Worm (Caenorhabditis elegans): ENCODE data around the gene T13C2.2.

The T13C2.2 gene

ce11 chrII:6847917-6848379 lies 56.0 kb downstream of the T13C2.2 start, which contains the start of gene tbc-6 (continued):
- TF ChIP-seq Y75B8A.6 (GFP tag; IDR thresholded peaks at IDR 0.05) (no peak), lsy-2 (tag; optimal IDR thresholded peaks at IDR 0.05) (peak; percentile 55 to 56), dmd-8 (GFP tag; IDR thresholded peaks at IDR 0.05) (no peak), mdt-29 (GFP tag; IDR thresholded peaks at IDR 0.05) (no peak), aha-1 (tag) (peak; percentile 74), unc-130 (GFP tag; optimal IDR thresholded peaks at IDR 0.05) (no peak), ceh-20 (GFP tag; IDR thresholded peaks at IDR 0.05) (0 out of 2 replicates have a peak, but pooled peaks have one; percentile 44), jun-1 (tag; optimal IDR thresholded peaks at IDR 0.05) (no peak), unc-62 (GFP tag; optimal IDR thresholded peaks at IDR 0.05 in 1 of 2) (peak in 1 of 2 experiments; percentile 84), unc-62 (tag; optimal IDR thresholded peaks at IDR 0.05) (no peak), daf-8 (GFP tag; IDR thresholded peaks at IDR 0.05) (no peak), mxl-3 (GFP tag; optimal IDR thresholded peaks at IDR 0.05) (peak; percentile 71), hlh-30 (tag; optimal IDR thresholded peaks at IDR 0.05; ENCODE audit: insufficient read depth) (peak; percentile 40), lin-13 (GFP tag; optimal IDR thresholded peaks at IDR 0.05) (no peak), nhr-25 (tag; optimal IDR thresholded peaks at IDR 0.05; ENCODE audit: borderline replicate concordance, insufficient read depth) (no peak), gei-8 (GFP tag; optimal IDR thresholded peaks at IDR 0.05) (no peak), ztf-7 (tag; optimal IDR thresholded peaks at IDR 0.05) (no peak), dve-1 (tag; optimal IDR thresholded peaks at IDR 0.05; ENCODE audit: insufficient read depth) (peak; percentile 54), spr-3 (GFP tag; optimal IDR thresholded peaks at IDR 0.05) (no peak), nhr-10 (tag; optimal IDR thresholded peaks at IDR 0.05) (peak; percentile 89), Y105C5A.15 (GFP tag; IDR thresholded peaks at IDR 0.05) (no peak), hmg-1.1 (GFP tag; IDR thresholded peaks at IDR 0.05) (0 out of 2 replicates have a peak, but pooled peaks have one; percentile 24), F10B5.3 (tag; optimal IDR thresholded peaks at IDR 0.05) (no peak), F26F4.8 (GFP tag; conservative IDR thresholded peaks at IDR 0.05) (no peak), nhr-77 (tag; optimal IDR thresholded peaks at IDR 0.05) (peak; percentile 4), mes-2 (tag; optimal IDR thresholded peaks at IDR 0.05; ENCODE audit: poor library complexity, severe bottlenecking) (peak; percentile 29), lin-29 (GFP tag; IDR thresholded peaks at IDR 0.05) (no peak), tra-1 (GFP tag; IDR thresholded peaks at IDR 0.05) (no peak), cey-2 (tag; optimal IDR thresholded peaks at IDR 0.05; ENCODE audit: borderline replicate concordance, insufficient read depth) (peak; percentile 59), nhr-48 (tag; optimal IDR thresholded peaks at IDR 0.05) (peak; percentile 30), nhr-102 (tag; optimal IDR thresholded peaks at IDR 0.05) (no peak), ZK546.5 (tag; optimal IDR thresholded peaks at IDR 0.05) (no peak), nhr-28 (tag; optimal IDR thresholded peaks at IDR 0.05) (peak; percentile 86), pha-4 (GFP tag; IDR thresholded peaks at IDR 0.05) (no peak), pha-4 (tag; optimal IDR thresholded peaks at IDR 0.05) (no peak)
